Worm (Caenorhabditis elegans) whole organism, L1 larva: ENCODE results near the gene C42D8.9.

Experiments
- aha-1 ChIP-seq: fragments of 150-350 bp; optimal IDR thresholded peaks from 2 replicates; lab custom pipeline; 2014; ENCODE audit warnings: missing biosample characterization, missing genetic modification characterization
- blmp-1 ChIP-seq: fragments of 150-350 bp; optimal IDR thresholded peaks from 2 replicates; lab custom pipeline; 2014; ENCODE audit warnings: missing biosample characterization, missing genetic modification characterization
- ceh-82 ChIP-seq, 3 experiments: fragments of 150-350 bp in 1 of 3; sonication (generic microtip) in 2 of 3; optimal IDR thresholded peaks; 2 replicates each; lab custom pipeline; 2014 to 2017; ENCODE audit warnings: missing biosample characterization in 3 of 3, missing genetic modification characterization in 3 of 3
- efl-1 ChIP-seq, 4 experiments: fragments of 150-350 bp; optimal IDR thresholded peaks in 3 of 4; peaks in 1 of 4; 1 replicate in 1 of 4; 2 replicates in 3 of 4; lab custom pipeline; 2014; ENCODE audit warnings: missing biosample characterization in 2 of 4, missing genetic modification characterization in 2 of 4, missing genetic modification reagents in 2 of 4
- egl-13 ChIP-seq: sonication (generic microtip); optimal IDR thresholded peaks from 2 replicates; lab custom pipeline; 2016; ENCODE audit warnings: missing genotype, missing genetic modification reagents, missing genetic modification characterization, missing compliant biosample characterization
- hlh-17 ChIP-seq: fragments of 200-800 bp; sonication (Bioruptor generic); optimal IDR thresholded peaks from 2 replicates; lab custom pipeline; 2018; ENCODE audit warnings: missing genetic modification characterization, mild to moderate bottlenecking, missing compliant biosample characterization, moderate library complexity, borderline replicate concordance
- mdl-1 ChIP-seq, 2 experiments: fragments of 150-350 bp; optimal IDR thresholded peaks; 2 replicates each; lab custom pipeline; 2014 to 2017; ENCODE audit warnings: missing biosample characterization in 2 of 2, missing genetic modification characterization in 2 of 2, inconsistent platforms in 1 of 2
- nhr-20 ChIP-seq: sonication (generic microtip); optimal IDR thresholded peaks from 2 replicates; lab custom pipeline; 2016; ENCODE audit warnings: mild to moderate bottlenecking, missing genetic modification characterization, missing compliant biosample characterization
- pag-3 ChIP-seq: sonication (generic microtip); optimal IDR thresholded peaks from 2 replicates; lab custom pipeline; 2017; ENCODE audit warnings: missing genetic modification characterization, mild to moderate bottlenecking, missing compliant biosample characterization, antibody characterized with exemption, borderline replicate concordance; ENCODE audit not compliant: insufficient read depth
- rnt-1 ChIP-seq: sonication (generic microtip); optimal IDR thresholded peaks from 2 replicates; lab custom pipeline; 2016; ENCODE audit warnings: mild to moderate bottlenecking, missing genetic modification characterization, moderate library complexity, missing compliant biosample characterization
- snpc-4 ChIP-seq: fragments of 150-350 bp; optimal IDR thresholded peaks from 2 replicates; lab custom pipeline; 2014; ENCODE audit warnings: missing biosample characterization, missing genetic modification characterization
- sup-37 ChIP-seq: fragments of 200-800 bp; sonication (Bioruptor generic); optimal IDR thresholded peaks from 2 replicates; lab custom pipeline; 2018; ENCODE audit warnings: mild to moderate bottlenecking, missing genetic modification characterization, missing compliant biosample characterization
- unc-62 ChIP-seq: fragments of 150-350 bp; optimal IDR thresholded peaks from 2 replicates; lab custom pipeline; 2014; ENCODE audit warnings: missing biosample characterization, missing genetic modification reagents, missing genetic modification characterization
- zip-4 ChIP-seq: fragments of 200-800 bp; sonication (Bioruptor generic); optimal IDR thresholded peaks from 2 replicates; lab custom pipeline; 2018; ENCODE audit warnings: mild to moderate bottlenecking, missing genetic modification characterization, moderate library complexity, missing compliant biosample characterization

DNA sequence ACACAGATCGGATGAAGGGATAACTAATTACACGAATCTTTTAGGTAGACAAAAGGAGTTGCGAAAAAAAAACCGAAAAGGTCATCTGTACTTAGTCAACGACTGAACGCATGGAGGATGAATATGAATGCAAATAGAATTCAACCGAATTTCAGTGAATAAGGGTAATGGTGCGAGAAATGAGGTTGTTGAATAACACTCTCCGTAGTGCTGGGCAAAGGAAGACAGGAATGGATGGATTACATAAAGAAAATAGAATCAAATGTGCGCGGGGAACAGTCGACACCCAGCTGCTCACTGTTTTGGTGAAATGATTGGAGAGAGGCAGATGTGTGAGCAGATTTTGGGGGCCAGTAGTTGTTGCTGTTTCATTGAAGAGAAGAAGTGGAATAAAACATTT is 17.4 kb upstream of the C42D8.9 start:
- no peak for TF ChIP-seq aha-1
- TF ChIP-seq pag-3 (tag; lab: Kevin White, UChicago): no peak
- no peak for TF ChIP-seq zip-4 (GFP tag; lab: Kevin White, UChicago)
- TF ChIP-seq snpc-4 (tag; lab: Kevin White, UChicago): no peak
- no peak for TF ChIP-seq hlh-17 (GFP tag; lab: Kevin White, UChicago)
- TF ChIP-seq sup-37: no peak
- no peak for TF ChIP-seq nhr-20 (tag; lab: Kevin White, UChicago)
- TF ChIP-seq egl-13 (tag; lab: Kevin White, UChicago): no peak
- no peak for TF ChIP-seq rnt-1
- no peak for TF ChIP-seq ceh-82 (tag; optimal IDR thresholded peaks at IDR 0.05; lab: Kevin White, UChicago)
- TF ChIP-seq blmp-1: peak; percentile 9
- TF ChIP-seq unc-62 (GFP tag; lab: Kevin White, UChicago): no peak
- no peak for TF ChIP-seq efl-1 (optimal IDR thresholded peaks at IDR 0.05; lab: Kevin White, UChicago)
- TF ChIP-seq efl-1 (GFP tag; optimal IDR thresholded peaks at IDR 0.05 in 1 of 2; lab: Kevin White, UChicago): no peak
- no peak for TF ChIP-seq mdl-1 (tag; optimal IDR thresholded peaks at IDR 0.05; lab: Kevin White, UChicago)
